Worm (Caenorhabditis elegans) whole organism, early embryonic: ENCODE data around the gene ebax-1.

Experiments used
- B0310.2 ChIP-seq: sonication (generic microtip); optimal IDR thresholded peaks from 2 replicates; lab custom pipeline; 2016; ENCODE audit warnings: mild to moderate bottlenecking, missing genetic modification characterization, missing compliant biosample characterization
- F13C5.2 ChIP-seq: sonication (generic microtip); optimal IDR thresholded peaks from 2 replicates; lab custom pipeline; 2017; ENCODE audit warnings: mild to moderate bottlenecking, missing genetic modification characterization, inconsistent platforms, missing compliant biosample characterization
- aly-1 ChIP-seq: sonication (generic microtip); optimal IDR thresholded peaks from 2 replicates; lab custom pipeline; 2016; ENCODE audit warnings: missing genetic modification characterization, missing compliant biosample characterization
- ama-1 ChIP-seq: fragments of 150-350 bp; optimal IDR thresholded peaks from 2 replicates; lab custom pipeline; 2014
- ceh-13 ChIP-seq: fragments of 200-800 bp; sonication (Bioruptor generic); optimal IDR thresholded peaks from 2 replicates; lab custom pipeline; 2018; ENCODE audit warnings: mild to moderate bottlenecking, missing genetic modification characterization, missing compliant biosample characterization
- ceh-36 ChIP-seq: sonication (generic microtip); optimal IDR thresholded peaks from 2 replicates; lab custom pipeline; 2016; ENCODE audit warnings: missing genetic modification characterization, inconsistent platforms, missing compliant biosample characterization
- ets-7 ChIP-seq: sonication (generic microtip); optimal IDR thresholded peaks from 2 replicates; lab custom pipeline; 2016; ENCODE audit warnings: missing genotype, missing genetic modification characterization, missing compliant biosample characterization
- flt-1 ChIP-seq: fragments of 200-800 bp; sonication (Bioruptor generic); IDR thresholded peaks from 2 replicates; pipeline ENCODE4 v1.3.6; 2022; ENCODE audit warnings: missing genetic modification characterization, missing compliant biosample characterization
- hmbx-1 ChIP-seq: sonication (generic microtip); optimal IDR thresholded peaks from 2 replicates; lab custom pipeline; 2016; ENCODE audit warnings: mild to moderate bottlenecking, missing genetic modification characterization, missing compliant biosample characterization
- hmg-4 ChIP-seq: fragments of 200-800 bp; sonication (Bioruptor generic); optimal IDR thresholded peaks from 2 replicates; lab custom pipeline; 2018; ENCODE audit warnings: mild to moderate bottlenecking, missing genetic modification characterization, missing compliant biosample characterization
- hnd-1 ChIP-seq: sonication (generic microtip); optimal IDR thresholded peaks from 2 replicates; lab custom pipeline; 2016; ENCODE audit warnings: missing genetic modification characterization, missing compliant biosample characterization
- pes-1 ChIP-seq: fragments of 200-800 bp; sonication (Bioruptor generic); IDR thresholded peaks from 2 replicates; pipeline ENCODE4 v1.3.6; 2022; ENCODE audit warnings: missing genetic modification reagents, missing genetic modification characterization, missing compliant biosample characterization
- scrt-1 ChIP-seq: fragments of 200-800 bp; sonication (Bioruptor generic); IDR thresholded peaks from 2 replicates; pipeline ENCODE4 v1.3.6; 2022; ENCODE audit warnings: missing genetic modification characterization, missing compliant biosample characterization
- sea-1 ChIP-seq: fragments of 200-800 bp; sonication (Bioruptor generic); conservative IDR thresholded peaks from 2 replicates; pipeline ENCODE4 v1.3.6; 2022; ENCODE audit warnings: missing genetic modification characterization, missing compliant biosample characterization
- tbx-11 ChIP-seq: fragments of 200-800 bp; sonication (Bioruptor generic); IDR thresholded peaks from 2 replicates; pipeline ENCODE4 v1.3.6; 2022; ENCODE audit warnings: missing genetic modification characterization, missing compliant biosample characterization
- tbx-37 ChIP-seq: fragments of 200-800 bp; sonication (Bioruptor generic); conservative IDR thresholded peaks from 2 replicates; pipeline ENCODE4 v1.3.6; 2022; ENCODE audit warnings: missing genetic modification reagents, missing genetic modification characterization, missing compliant biosample characterization
- tra-4 ChIP-seq: sonication (generic microtip); optimal IDR thresholded peaks from 2 replicates; lab custom pipeline; 2017; ENCODE audit warnings: missing genetic modification characterization, missing compliant biosample characterization

Gene ebax-1

ce11 chrIV:10251261-10251660, 35.5 kb upstream of the ebax-1 start:
- TF ChIP-seq tbx-37 (GFP tag; lab: Robert Waterston, UW) (no peak), scrt-1 (no peak), ceh-36 (tag; lab: Kevin White, UChicago) (no peak), tbx-11 (GFP tag; lab: Robert Waterston, UW) (no peak), F13C5.2 (tag; lab: Kevin White, UChicago) (no peak), ama-1 (no peak), hmg-4 (GFP tag; lab: Kevin White, UChicago) (no peak), pes-1 (GFP tag; lab: Robert Waterston, UW) (no peak), sea-1 (no peak), aly-1 (tag; lab: Kevin White, UChicago) (no peak), B0310.2 (tag; lab: Kevin White, UChicago) (no peak)

- TF ChIP-seq scrt-1 = no peak
- no peak for TF ChIP-seq pes-1 (GFP tag; lab: Robert Waterston, UW)
- TF ChIP-seq tbx-11 (GFP tag; lab: Robert Waterston, UW) = no peak
- TF ChIP-seq aly-1 (tag; lab: Kevin White, UChicago) = no peak
- no peak for TF ChIP-seq tra-4
- TF ChIP-seq flt-1 (GFP tag; lab: Robert Waterston, UW) = no peak
Observed at ce11 chrIV:10251764-10252163, 35.0 kb upstream of the ebax-1 start.

ce11 chrIV:10252350-10252792, 34.4 kb upstream of the ebax-1 start:
- TF ChIP-seq tbx-37 (GFP tag; lab: Robert Waterston, UW) (no peak), tra-4 (no peak), ceh-36 (tag; lab: Kevin White, UChicago) (no peak), ama-1 (no peak), F13C5.2 (tag; lab: Kevin White, UChicago) (no peak), sea-1 (no peak), pes-1 (GFP tag; lab: Robert Waterston, UW) (no peak), flt-1 (GFP tag; lab: Robert Waterston, UW) (no peak), hmg-4 (GFP tag; lab: Kevin White, UChicago) (no peak), ets-7 (no peak), ceh-13 (GFP tag; lab: Kevin White, UChicago) (no peak), hnd-1 (tag; lab: Kevin White, UChicago) (no peak), scrt-1 (no peak), B0310.2 (tag; lab: Kevin White, UChicago) (no peak)

ce11 chrIV:10252886-10253639, 33.7 kb upstream of the ebax-1 start:
- no peak for TF ChIP-seq sea-1
- no peak for TF ChIP-seq flt-1 (GFP tag; lab: Robert Waterston, UW)
- no peak for TF ChIP-seq tra-4
- no peak for TF ChIP-seq ceh-13 (GFP tag; lab: Kevin White, UChicago)
- TF ChIP-seq ets-7 = no peak
- TF ChIP-seq aly-1 (tag; lab: Kevin White, UChicago) = no peak
- TF ChIP-seq ceh-36 (tag; lab: Kevin White, UChicago) = no peak
- TF ChIP-seq hnd-1 (tag; lab: Kevin White, UChicago) = no peak
- no peak for TF ChIP-seq hmg-4 (GFP tag; lab: Kevin White, UChicago)
- no peak for TF ChIP-seq scrt-1
- TF ChIP-seq B0310.2 (tag; lab: Kevin White, UChicago) = no peak
- no peak for TF ChIP-seq tbx-11 (GFP tag; lab: Robert Waterston, UW)
- no peak for TF ChIP-seq hmbx-1 (tag; lab: Kevin White, UChicago)
- TF ChIP-seq ama-1 = no peak
- no peak for TF ChIP-seq F13C5.2 (tag; lab: Kevin White, UChicago)
- no peak for TF ChIP-seq pes-1 (GFP tag; lab: Robert Waterston, UW)

ce11 chrIV:10259557-10259956, 27.2 kb upstream of the ebax-1 start, which contains the start of gene F01G10.9:
Gene F01G10.9, minus strand, starts transcription at chrIV:10259657.
- TF ChIP-seq tra-4 = no peak
- no peak for TF ChIP-seq sea-1
- no peak for TF ChIP-seq hmbx-1 (tag; lab: Kevin White, UChicago)
- TF ChIP-seq B0310.2 (tag; lab: Kevin White, UChicago) = no peak
- TF ChIP-seq pes-1 (GFP tag; lab: Robert Waterston, UW) = no peak
- TF ChIP-seq hmg-4 (GFP tag; lab: Kevin White, UChicago) = no peak
- TF ChIP-seq tbx-11 (GFP tag; lab: Robert Waterston, UW) = no peak
- no peak for TF ChIP-seq ama-1
- no peak for TF ChIP-seq flt-1 (GFP tag; lab: Robert Waterston, UW)
- TF ChIP-seq scrt-1 = no peak
- no peak for TF ChIP-seq ceh-13 (GFP tag; lab: Kevin White, UChicago)

- TF ChIP-seq F13C5.2 (tag; lab: Kevin White, UChicago) (no peak), scrt-1 (no peak), B0310.2 (tag; lab: Kevin White, UChicago) (no peak), sea-1 (no peak), pes-1 (GFP tag; lab: Robert Waterston, UW) (no peak), aly-1 (tag; lab: Kevin White, UChicago) (no peak), ama-1 (no peak), ets-7 (no peak), hmg-4 (GFP tag; lab: Kevin White, UChicago) (no peak)
Observed at ce11 chrIV:10261061-10261460, 25.7 kb upstream of the ebax-1 start.

- TF ChIP-seq flt-1 (GFP tag; lab: Robert Waterston, UW) = 0 out of 2 replicates have a peak, but pooled peaks have one; percentile 27
Observed at ce11 chrIV:10262882-10263281, 23.9 kb upstream of the ebax-1 start.
